Worm (Caenorhabditis elegans) whole organism, young adult: ENCODE data around the gene F26D2.14.

Experiments
- nhr-120 ChIP-seq: fragments of 200-800 bp; sonication (Bioruptor generic); IDR thresholded peaks from 2 replicates; pipeline ENCODE4 v1.3.6; 2022; ENCODE audit warnings: missing genetic modification characterization, missing compliant biosample characterization
- snpc-4 ChIP-seq, 5 experiments: fragments of 150-350 bp in 1 of 5; sonication (generic microtip) in 4 of 5; optimal IDR thresholded peaks; 2 replicates each; lab custom pipeline; 2014 to 2018; ENCODE audit warnings: missing genetic modification characterization in 5 of 5, missing biosample characterization in 3 of 5, antibody characterized with exemption in 2 of 5, mild to moderate bottlenecking in 2 of 5, missing compliant biosample characterization in 2 of 5, missing genotype in 2 of 5, moderate library complexity in 2 of 5, missing genetic modification reagents in 1 of 5
- unc-62 ChIP-seq: fragments of 150-350 bp; optimal IDR thresholded peaks from 2 replicates; lab custom pipeline; 2014; ENCODE audit warnings: missing biosample characterization, missing genetic modification reagents, missing genetic modification characterization

DNA sequence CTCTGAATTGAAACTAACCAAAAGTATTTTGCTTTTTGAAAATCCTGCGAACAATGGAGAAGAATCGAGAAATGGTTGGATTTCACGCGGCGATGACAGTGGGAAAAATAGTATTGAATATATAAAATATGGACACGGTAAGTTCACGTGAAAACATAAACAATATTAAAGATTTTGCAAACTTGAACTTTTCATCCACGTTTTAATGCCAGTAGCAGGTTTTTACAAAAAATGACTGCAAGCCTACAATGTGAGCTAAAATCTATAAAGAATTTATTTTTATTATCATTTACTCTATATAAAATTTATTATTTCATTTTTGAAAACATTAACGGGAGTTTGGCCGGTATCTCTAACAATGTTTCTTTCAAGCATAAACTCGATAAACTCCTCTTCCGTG, 6.2 kb upstream of the F26D2.14 start, which contains the start of gene F26D2.10:
- TF ChIP-seq unc-62 (GFP tag; lab: Kevin White, UChicago) (no peak), snpc-4 (GFP tag; optimal IDR thresholded peaks at IDR 0.05; lab: Kevin White, UChicago) (no peak), snpc-4 (tag; optimal IDR thresholded peaks at IDR 0.05; lab: Kevin White, UChicago) (no peak), nhr-120 (GFP tag; lab: Robert Waterston, UW) (no peak)
